Worm (Caenorhabditis elegans) whole organism, L4/young adult: ENCODE results near the gene akt-2.

Source experiments
- W03F9.2 ChIP-seq: fragments of 150-350 bp; optimal IDR thresholded peaks from 2 replicates; lab custom pipeline; 2014; ENCODE audit warnings: missing biosample characterization, missing genetic modification characterization
- dao-5 ChIP-seq: sonication (generic microtip); optimal IDR thresholded peaks from 2 replicates; lab custom pipeline; 2016; ENCODE audit warnings: missing genotype, missing genetic modification characterization, moderate library complexity, missing compliant biosample characterization
- him-1 ChIP-seq: sonication (generic microtip); optimal IDR thresholded peaks from 2 replicates; lab custom pipeline; 2016; ENCODE audit warnings: missing genotype, missing genetic modification reagents, missing genetic modification characterization, missing compliant biosample characterization

- TF ChIP-seq W03F9.2 (tag; lab: Kevin White, UChicago): no peak
- no peak for TF ChIP-seq him-1
- TF ChIP-seq dao-5: no peak
These were observed 9.4 kb downstream of the akt-2 start, which contains the start of gene ceh-90 for ce11 chrX:14156913-14157312.
